Worm (Caenorhabditis elegans) whole organism, mixed stage, embryonic: Measurements from ENCODE around the gene C18H9.1.

Experiments used
- M03D4.4 ChIP-seq: sonication (generic microtip); optimal IDR thresholded peaks from 2 replicates; lab custom pipeline; 2017; ENCODE audit warnings: mild to moderate bottlenecking, missing genetic modification characterization, missing compliant biosample characterization
- bed-3 ChIP-seq: fragments of 200-800 bp; sonication (Bioruptor generic); optimal IDR thresholded peaks from 3 replicates; lab custom pipeline; 2018; ENCODE audit warnings: mild to moderate bottlenecking, missing genetic modification characterization, moderate library complexity, missing compliant biosample characterization
- ceh-39 ChIP-seq: fragments of 150-350 bp; optimal IDR thresholded peaks from 2 replicates; lab custom pipeline; 2014; ENCODE audit warnings: missing biosample characterization, missing genetic modification characterization
- ceh-43 ChIP-seq: fragments of 200-800 bp; sonication (Bioruptor generic); optimal IDR thresholded peaks from 2 replicates; lab custom pipeline; 2018; ENCODE audit warnings: mild to moderate bottlenecking, missing genetic modification characterization, moderate library complexity, missing compliant biosample characterization
- ceh-83 ChIP-seq: fragments of 200-800 bp; sonication (Bioruptor generic); optimal IDR thresholded peaks from 2 replicates; lab custom pipeline; 2018; ENCODE audit warnings: mild to moderate bottlenecking, missing genetic modification characterization, missing compliant biosample characterization
- ces-1 ChIP-seq: fragments of 150-350 bp; optimal IDR thresholded peaks from 2 replicates; lab custom pipeline; 2014; ENCODE audit warnings: missing biosample characterization, missing genetic modification reagents, missing genetic modification characterization
- cnd-1 ChIP-seq: fragments of 200-800 bp; sonication (Bioruptor generic); optimal IDR thresholded peaks from 2 replicates; lab custom pipeline; 2018; ENCODE audit warnings: mild to moderate bottlenecking, missing genetic modification characterization, missing compliant biosample characterization
- drap-1 ChIP-seq: fragments of 200-800 bp; sonication (Bioruptor generic); optimal IDR thresholded peaks from 3 replicates; lab custom pipeline; 2018; ENCODE audit warnings: mild to moderate bottlenecking, missing genetic modification characterization, missing compliant biosample characterization
- elt-1 ChIP-seq: sonication (generic microtip); optimal IDR thresholded peaks from 2 replicates; lab custom pipeline; 2017; ENCODE audit warnings: missing genetic modification characterization, mild to moderate bottlenecking, missing compliant biosample characterization, antibody characterized with exemption, moderate library complexity, borderline replicate concordance; ENCODE audit not compliant: insufficient read depth
- flh-1 ChIP-seq: fragments of 200-800 bp; sonication (Bioruptor generic); optimal IDR thresholded peaks from 2 replicates; lab custom pipeline; 2018; ENCODE audit warnings: mild to moderate bottlenecking, missing genetic modification characterization, moderate library complexity, missing compliant biosample characterization
- hlh-1 ChIP-seq: fragments of 150-350 bp; optimal IDR thresholded peaks from 2 replicates; lab custom pipeline; 2014; ENCODE audit warnings: missing biosample characterization, missing genetic modification reagents, missing genetic modification characterization
- lin-13 ChIP-seq: fragments of 150-350 bp; optimal IDR thresholded peaks from 2 replicates; lab custom pipeline; 2014; ENCODE audit warnings: missing biosample characterization, missing genetic modification characterization
- lsy-2 ChIP-seq: fragments of 150-350 bp; optimal IDR thresholded peaks from 2 replicates; lab custom pipeline; 2014; ENCODE audit warnings: missing biosample characterization, missing genetic modification characterization
- mab-5 ChIP-seq: fragments of 150-350 bp; optimal IDR thresholded peaks from 2 replicates; lab custom pipeline; 2014; ENCODE audit warnings: missing biosample characterization, missing genetic modification characterization
- mep-1 ChIP-seq: fragments of 150-350 bp; optimal IDR thresholded peaks from 2 replicates; lab custom pipeline; 2017; ENCODE audit warnings: missing biosample characterization, missing genetic modification reagents, missing genetic modification characterization, inconsistent platforms
- nhr-12 ChIP-seq: fragments of 150-350 bp; optimal IDR thresholded peaks from 2 replicates; lab custom pipeline; 2014; ENCODE audit warnings: missing biosample characterization, missing genetic modification characterization
- nhr-2 ChIP-seq: fragments of 150-350 bp; optimal IDR thresholded peaks from 2 replicates; lab custom pipeline; 2014; ENCODE audit warnings: missing biosample characterization, missing genetic modification characterization
- nhr-237 ChIP-seq: fragments of 150-350 bp; optimal IDR thresholded peaks from 2 replicates; lab custom pipeline; 2014; ENCODE audit warnings: missing biosample characterization, missing genetic modification characterization
- nhr-28 ChIP-seq: fragments of 150-350 bp; optimal IDR thresholded peaks from 2 replicates; lab custom pipeline; 2014; ENCODE audit warnings: missing biosample characterization, missing genetic modification characterization
- nhr-76 ChIP-seq: sonication (generic microtip); optimal IDR thresholded peaks from 2 replicates; lab custom pipeline; 2017; ENCODE audit warnings: missing biosample characterization, missing genetic modification characterization
- pha-4 ChIP-seq: fragments of 150-350 bp; optimal IDR thresholded peaks from 2 replicates; lab custom pipeline; 2018; ENCODE audit warnings: missing biosample characterization, missing genetic modification reagents, missing genetic modification characterization
- sem-2 ChIP-seq: fragments of 200-800 bp; sonication (Bioruptor generic); optimal IDR thresholded peaks from 2 replicates; lab custom pipeline; 2018; ENCODE audit warnings: mild to moderate bottlenecking, missing genetic modification characterization, missing compliant biosample characterization
- snpc-4 ChIP-seq: fragments of 150-350 bp; optimal IDR thresholded peaks from 2 replicates; lab custom pipeline; 2014; ENCODE audit warnings: missing biosample characterization, missing genetic modification characterization
- sptf-1 ChIP-seq: sonication (generic microtip); optimal IDR thresholded peaks from 2 replicates; lab custom pipeline; 2017; ENCODE audit warnings: mild to moderate bottlenecking, missing genetic modification characterization, moderate library complexity, missing compliant biosample characterization
- unc-120 ChIP-seq: sonication (generic microtip); optimal IDR thresholded peaks from 2 replicates; lab custom pipeline; 2017; ENCODE audit warnings: missing genetic modification characterization, missing compliant biosample characterization; ENCODE audit not compliant: poor library complexity, severe bottlenecking
- unc-39 ChIP-seq: fragments of 150-350 bp; optimal IDR thresholded peaks from 2 replicates; lab custom pipeline; 2014; ENCODE audit warnings: missing biosample characterization, missing genetic modification characterization
- unc-62 ChIP-seq: fragments of 150-350 bp; optimal IDR thresholded peaks from 2 replicates; lab custom pipeline; 2014; ENCODE audit warnings: missing biosample characterization, missing genetic modification reagents, missing genetic modification characterization
- zip-8 ChIP-seq: fragments of 150-350 bp; optimal IDR thresholded peaks from 2 replicates; lab custom pipeline; 2014; ENCODE audit warnings: missing biosample characterization, missing genetic modification characterization

The C18H9.1 gene

ce11 chrII:6705593-6706228 lies 6.8 kb downstream of the C18H9.1 start, which contains the start of gene rpy-1:
TSS of gene rpy-1 (minus strand) at chrII:6705643.
- no peak for TF ChIP-seq lin-13 (tag; lab: Kevin White, UChicago)
- TF ChIP-seq unc-39 = no peak
- no peak for TF ChIP-seq drap-1
- TF ChIP-seq unc-120 = peak; percentile 35
- TF ChIP-seq unc-62 (GFP tag; lab: Kevin White, UChicago) = peak; percentile 85
- no peak for TF ChIP-seq nhr-28
- no peak for TF ChIP-seq sem-2
- TF ChIP-seq nhr-2 (tag; lab: Kevin White, UChicago) = no peak
- no peak for TF ChIP-seq pha-4 (tag; lab: Kevin White, UChicago)
- no peak for TF ChIP-seq sptf-1 (tag; lab: Kevin White, UChicago)
- TF ChIP-seq nhr-237 = no peak

- TF ChIP-seq lin-13 (tag; lab: Kevin White, UChicago) (no peak), M03D4.4 (tag; lab: Kevin White, UChicago) (no peak), unc-62 (GFP tag; lab: Kevin White, UChicago) (no peak), nhr-76 (tag; lab: Kevin White, UChicago) (no peak), unc-120 (no peak), ces-1 (GFP tag; lab: Kevin White, UChicago) (peak; percentile 82), mep-1 (tag; lab: Kevin White, UChicago) (no peak), sem-2 (no peak)
These were observed 7.7 kb downstream of the C18H9.1 start for ce11 chrII:6706552-6707091.

DNA sequence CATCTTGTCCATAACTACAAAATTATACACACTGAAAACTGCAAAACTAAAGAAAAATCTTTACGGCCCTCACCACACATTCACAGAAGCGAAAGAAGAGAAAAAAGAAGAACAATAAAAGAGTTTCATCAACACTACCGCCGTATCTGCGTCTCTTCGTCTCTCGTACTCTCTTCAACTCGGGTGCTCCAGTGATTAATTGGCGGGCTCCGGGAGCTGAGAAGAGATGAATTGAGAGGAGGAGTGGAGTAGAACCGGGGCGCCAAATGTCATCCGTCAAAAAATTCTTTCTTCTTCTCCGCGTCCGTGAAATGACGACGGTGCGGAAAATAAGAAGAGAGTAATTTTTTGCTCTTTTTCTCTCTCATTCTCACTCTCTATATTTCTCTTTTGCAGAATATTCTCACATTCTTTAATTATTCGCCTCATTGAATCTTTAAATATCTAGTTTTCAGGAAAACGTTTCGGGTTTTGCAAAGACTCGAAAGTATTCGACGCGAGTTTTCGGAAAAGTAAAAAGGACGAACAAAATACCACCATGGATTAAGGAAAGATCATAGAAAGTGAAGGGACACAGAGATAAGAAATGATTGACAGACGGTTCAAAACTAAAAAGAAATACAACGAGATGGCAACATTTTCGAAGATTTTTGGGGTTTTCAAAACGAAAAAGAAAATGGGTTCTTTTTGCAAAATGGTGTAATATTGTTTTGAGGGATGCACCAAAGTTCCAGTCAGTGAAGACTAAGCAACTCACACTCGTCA lies 8.8 kb downstream of the C18H9.1 start:
- TF ChIP-seq snpc-4 = no peak
- TF ChIP-seq ceh-43 = no peak
- TF ChIP-seq nhr-237 = no peak
- TF ChIP-seq hlh-1 (tag; lab: Kevin White, UChicago) = peak; percentile 61
- no peak for TF ChIP-seq nhr-28
- no peak for TF ChIP-seq cnd-1 (tag; lab: Kevin White, UChicago)
- TF ChIP-seq unc-120 = peak; percentile 34
- TF ChIP-seq ces-1 (GFP tag; lab: Kevin White, UChicago) = peak; percentile 49
- no peak for TF ChIP-seq M03D4.4 (tag; lab: Kevin White, UChicago)
- TF ChIP-seq elt-1 (tag; lab: Kevin White, UChicago) = no peak
- no peak for TF ChIP-seq mab-5 (tag; lab: Kevin White, UChicago)
- no peak for TF ChIP-seq pha-4 (tag; lab: Kevin White, UChicago)
- TF ChIP-seq unc-62 (GFP tag; lab: Kevin White, UChicago) = peak; percentile 50
- TF ChIP-seq, all 35 proteins: peak for 4

ce11 chrII:6708980-6709379 lies 10.1 kb downstream of the C18H9.1 start:
- TF ChIP-seq unc-62 (GFP tag; lab: Kevin White, UChicago) (peak; percentile 21), unc-120 (peak; percentile 90), M03D4.4 (tag; lab: Kevin White, UChicago) (no peak)

DNA sequence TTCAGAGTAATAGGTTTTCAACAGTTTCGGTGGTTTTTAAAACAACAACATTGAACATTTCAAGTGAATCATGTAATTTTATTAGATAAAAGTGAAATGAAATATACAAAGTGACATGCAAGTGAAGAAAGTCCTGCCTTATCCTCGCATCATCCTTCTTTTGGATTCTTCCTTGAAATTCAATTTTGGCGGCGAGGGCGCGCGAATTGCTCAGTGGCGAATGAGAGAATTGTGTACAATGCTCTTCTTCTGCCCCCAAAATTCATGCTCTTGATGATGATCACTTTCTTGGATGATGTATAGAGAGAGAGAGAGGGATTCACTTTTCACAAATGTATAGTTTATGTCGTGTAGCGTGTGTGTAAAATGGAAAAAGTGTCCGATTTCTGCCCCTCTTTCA lies 10.8 kb downstream of the C18H9.1 start:
- TF ChIP-seq ces-1 (GFP tag; lab: Kevin White, UChicago) (peak; percentile 96), bed-3 (GFP tag; lab: Kevin White, UChicago) (no peak)

ce11 chrII:6710596-6710995 lies 11.7 kb downstream of the C18H9.1 start:
- TF ChIP-seq zip-8 (no peak), lsy-2 (no peak), unc-120 (no peak), lin-13 (tag; lab: Kevin White, UChicago) (no peak), flh-1 (GFP tag; lab: Kevin White, UChicago) (no peak), ces-1 (GFP tag; lab: Kevin White, UChicago) (no peak), cnd-1 (tag; lab: Kevin White, UChicago) (no peak), mep-1 (tag; lab: Kevin White, UChicago) (no peak), ceh-83 (no peak), nhr-12 (tag; lab: Kevin White, UChicago) (no peak), nhr-237 (no peak), unc-62 (GFP tag; lab: Kevin White, UChicago) (no peak), nhr-2 (tag; lab: Kevin White, UChicago) (no peak), bed-3 (GFP tag; lab: Kevin White, UChicago) (no peak), ceh-43 (no peak), mab-5 (tag; lab: Kevin White, UChicago) (no peak), pha-4 (tag; lab: Kevin White, UChicago) (no peak), M03D4.4 (tag; lab: Kevin White, UChicago) (no peak), ceh-39 (no peak)
